Fruit fly (Drosophila melanogaster) whole organism, embryonic: ENCODE measurements around the gene Hrb98DE.

Source experiments
- Ada2b ChIP-seq: fragments of 200-800 bp; sonication (Bioruptor generic); IDR thresholded peaks from 2 replicates; pipeline ENCODE4 v1.3.6; 2022; ENCODE audit warnings: missing biosample characterization, missing genetic modification characterization
- Bdp1 ChIP-seq: fragments of 200-800 bp; sonication (Bioruptor generic); optimal IDR thresholded peaks from 3 replicates; lab custom pipeline; 2016; ENCODE audit warnings: missing biosample characterization, missing genetic modification characterization
- Bgb ChIP-seq: fragments of 200-800 bp; sonication (Bioruptor generic); IDR thresholded peaks from 2 replicates; pipeline ENCODE4 v1.3.6; 2022; ENCODE audit warnings: missing biosample characterization, missing genetic modification characterization; ENCODE audit not compliant: partially characterized antibody
- CG11093 ChIP-seq: fragments of 200-800 bp; sonication (Bioruptor generic); IDR thresholded peaks from 3 replicates; pipeline ENCODE4 v1.3.6; 2022; ENCODE audit warnings: missing biosample characterization, missing genetic modification characterization
- CG11398 ChIP-seq: fragments of 200-800 bp; sonication (Bioruptor generic); optimal IDR thresholded peaks from 2 replicates; lab custom pipeline; 2016; ENCODE audit warnings: missing biosample characterization, missing genetic modification characterization
- CG11456 ChIP-seq: fragments of 200-800 bp; sonication (Bioruptor generic); IDR thresholded peaks from 3 replicates; pipeline ENCODE4 v1.3.6; 2022; ENCODE audit warnings: missing biosample characterization, missing genetic modification characterization
- CG12219 ChIP-seq: fragments of 200-800 bp; sonication (Bioruptor generic); optimal IDR thresholded peaks from 3 replicates; lab custom pipeline; 2018; ENCODE audit warnings: missing biosample characterization, mild to moderate bottlenecking, missing genetic modification characterization
- CG13296 ChIP-seq: fragments of 200-800 bp; sonication (Bioruptor generic); optimal IDR thresholded peaks from 3 replicates; lab custom pipeline; 2018; ENCODE audit warnings: missing biosample characterization, mild to moderate bottlenecking, missing genetic modification characterization
- CG18764 ChIP-seq: fragments of 200-800 bp; sonication (Bioruptor generic); optimal IDR thresholded peaks from 3 replicates; lab custom pipeline; 2016; ENCODE audit warnings: missing biosample characterization, missing genetic modification characterization
- CG2116 ChIP-seq: fragments of 200-800 bp; sonication (Bioruptor generic); optimal IDR thresholded peaks from 3 replicates; lab custom pipeline; 2018; ENCODE audit warnings: missing biosample characterization, mild to moderate bottlenecking, missing genetic modification characterization
- CG2199 ChIP-seq: fragments of 200-800 bp; sonication (Bioruptor generic); IDR thresholded peaks from 3 replicates; pipeline ENCODE4 v1.3.6; 2022; ENCODE audit warnings: missing biosample characterization, missing genetic modification characterization
- CG30403 ChIP-seq: fragments of 200-800 bp; sonication (Bioruptor generic); optimal IDR thresholded peaks from 3 replicates; lab custom pipeline; 2016; ENCODE audit warnings: missing biosample characterization, missing genetic modification characterization
- CG30431 ChIP-seq: fragments of 200-800 bp; sonication (Bioruptor generic); optimal IDR thresholded peaks from 2 replicates; lab custom pipeline; 2017; ENCODE audit warnings: missing biosample characterization, missing genetic modification characterization
- CG31388 ChIP-seq: fragments of 200-800 bp; sonication (Bioruptor generic); optimal IDR thresholded peaks from 2 replicates; lab custom pipeline; 2016; ENCODE audit warnings: missing biosample characterization, missing genetic modification characterization
- CG32767 ChIP-seq: fragments of 200-800 bp; sonication (Bioruptor generic); IDR thresholded peaks from 2 replicates; pipeline ENCODE4 v1.3.6; 2022; ENCODE audit warnings: missing biosample characterization, missing genetic modification characterization
- CG32772 ChIP-seq: fragments of 200-800 bp; sonication (Bioruptor generic); IDR thresholded peaks from 2 replicates; pipeline ENCODE4 v1.3.6; 2022; ENCODE audit warnings: missing biosample characterization, missing genetic modification characterization
- CG42726 ChIP-seq: fragments of 200-800 bp; sonication (Bioruptor generic); IDR thresholded peaks from 2 replicates; pipeline ENCODE4 v1.3.6; 2022; ENCODE audit warnings: missing biosample characterization, missing genetic modification characterization; ENCODE audit not compliant: partially characterized antibody
- CG4404 ChIP-seq: fragments of 200-800 bp; sonication (Bioruptor generic); IDR thresholded peaks from 2 replicates; pipeline ENCODE4 v1.3.6; 2022; ENCODE audit warnings: missing biosample characterization, missing genetic modification characterization
- CG7745 ChIP-seq: fragments of 200-800 bp; sonication (Bioruptor generic); optimal IDR thresholded peaks from 2 replicates; lab custom pipeline; 2018; ENCODE audit warnings: missing biosample characterization, mild to moderate bottlenecking, missing genetic modification characterization, moderate library complexity
- CG8359 ChIP-seq: fragments of 200-800 bp; sonication (Bioruptor generic); optimal IDR thresholded peaks from 2 replicates; lab custom pipeline; 2017; ENCODE audit warnings: missing biosample characterization, mild to moderate bottlenecking, missing genetic modification characterization, borderline replicate concordance
- CG9215 ChIP-seq: fragments of 200-800 bp; sonication (Bioruptor generic); IDR thresholded peaks from 2 replicates; pipeline ENCODE4 v1.3.6; 2022; ENCODE audit warnings: missing biosample characterization, missing genetic modification characterization
- D ChIP-seq, 2 experiments: fragments of 200-800 bp in 1 of 2; fragments of >200 bp in 1 of 2; sonication (Bioruptor generic) in 1 of 2; optimal IDR thresholded peaks; 2 replicates in 1 of 2; 3 replicates in 1 of 2; lab custom pipeline; 2017; ENCODE audit warnings: mild to moderate bottlenecking in 1 of 2, missing biosample characterization in 1 of 2, missing genetic modification characterization in 1 of 2, missing genetic modification reagents in 1 of 2
- Doc2 ChIP-seq: fragments of 200-800 bp; sonication (Bioruptor generic); IDR thresholded peaks from 2 replicates; pipeline ENCODE4 v1.3.6; 2022; ENCODE audit warnings: missing biosample characterization, missing genetic modification characterization
- Ets97D ChIP-seq: fragments of 200-800 bp; sonication (Bioruptor generic); optimal IDR thresholded peaks from 3 replicates; lab custom pipeline; 2016; ENCODE audit warnings: missing biosample characterization, missing genetic modification characterization
- GATAe ChIP-seq: fragments of 200-800 bp; sonication (Bioruptor generic); conservative IDR thresholded peaks from 2 replicates; pipeline ENCODE4 v1.3.6; 2022; ENCODE audit warnings: missing biosample characterization, missing genetic modification characterization
- HLH4C ChIP-seq: fragments of 200-800 bp; sonication (Bioruptor generic); IDR thresholded peaks from 3 replicates; pipeline ENCODE4 v1.3.6; 2022; ENCODE audit warnings: missing biosample characterization, missing genetic modification characterization; ENCODE audit not compliant: partially characterized antibody
- Lim3 ChIP-seq: fragments of 200-800 bp; sonication (Bioruptor generic); IDR thresholded peaks from 2 replicates; pipeline ENCODE4 v1.3.6; 2022; ENCODE audit warnings: missing biosample characterization, missing genetic modification characterization
- MESR4 ChIP-seq: fragments of 200-800 bp; sonication (Bioruptor generic); optimal IDR thresholded peaks from 2 replicates; lab custom pipeline; 2018; ENCODE audit warnings: missing biosample characterization, mild to moderate bottlenecking, missing genetic modification characterization, moderate library complexity
- MTF-1 ChIP-seq: fragments of 200-800 bp; sonication (Bioruptor generic); optimal IDR thresholded peaks from 2 replicates; lab custom pipeline; 2018; ENCODE audit warnings: missing biosample characterization, mild to moderate bottlenecking, missing genetic modification characterization, borderline replicate concordance
- Meics ChIP-seq: fragments of 200-800 bp; sonication (Bioruptor generic); optimal IDR thresholded peaks from 2 replicates; lab custom pipeline; 2017; ENCODE audit warnings: missing biosample characterization, mild to moderate bottlenecking, missing genetic modification characterization
- Mes4 ChIP-seq: fragments of 200-800 bp; sonication (Bioruptor generic); optimal IDR thresholded peaks from 2 replicates; lab custom pipeline; 2016; ENCODE audit warnings: missing biosample characterization, missing genetic modification characterization
- PHDP ChIP-seq: fragments of 200-800 bp; sonication (Bioruptor generic); optimal IDR thresholded peaks from 3 replicates; lab custom pipeline; 2018; ENCODE audit warnings: missing biosample characterization, mild to moderate bottlenecking, missing genetic modification characterization, moderate library complexity
- Ssrp ChIP-seq: fragments of 200-800 bp; sonication (Bioruptor generic); optimal IDR thresholded peaks from 2 replicates; lab custom pipeline; 2018; ENCODE audit warnings: missing biosample characterization, mild to moderate bottlenecking, missing genetic modification characterization, moderate library complexity
- Taf1 ChIP-seq: fragments of 200-800 bp; sonication (Bioruptor generic); IDR thresholded peaks from 2 replicates; pipeline ENCODE4 v1.3.6; 2022; ENCODE audit warnings: missing biosample characterization, missing genetic modification characterization
- Vsx1 ChIP-seq: fragments of 200-800 bp; sonication (Bioruptor generic); optimal IDR thresholded peaks from 2 replicates; lab custom pipeline; 2017; ENCODE audit warnings: missing biosample characterization, mild to moderate bottlenecking, missing genetic modification characterization, missing genetic modification reagents
- chif ChIP-seq, 2 experiments: fragments of 200-800 bp; sonication (Bioruptor generic); optimal IDR thresholded peaks; 3 replicates each; lab custom pipeline; 2016; ENCODE audit warnings: missing biosample characterization in 2 of 2, missing genetic modification characterization in 2 of 2
- dimm ChIP-seq: fragments of 200-800 bp; sonication (Bioruptor generic); IDR thresholded peaks from 2 replicates; pipeline ENCODE4 v1.3.6; 2022; ENCODE audit warnings: missing biosample characterization, missing genetic modification characterization
- dmrt11E ChIP-seq: fragments of 200-800 bp; sonication (Bioruptor generic); optimal IDR thresholded peaks from 3 replicates; lab custom pipeline; 2018; ENCODE audit warnings: missing biosample characterization, mild to moderate bottlenecking, missing genetic modification characterization, moderate library complexity
- en ChIP-seq: fragments of 200-800 bp; sonication (Bioruptor generic); optimal IDR thresholded peaks from 2 replicates; lab custom pipeline; 2016; ENCODE audit warnings: missing biosample characterization, missing genetic modification characterization
- gcm ChIP-seq: fragments of 200-800 bp; sonication (Bioruptor generic); optimal IDR thresholded peaks from 2 replicates; lab custom pipeline; 2019; ENCODE audit warnings: missing biosample characterization, mild to moderate bottlenecking, missing genetic modification characterization, moderate library complexity
- gcm2 ChIP-seq: fragments of 200-800 bp; sonication (Bioruptor generic); optimal IDR thresholded peaks from 2 replicates; lab custom pipeline; 2016; ENCODE audit warnings: missing biosample characterization, missing genetic modification characterization
- gsb-n ChIP-seq: fragments of 200-800 bp; sonication (Bioruptor generic); optimal IDR thresholded peaks from 3 replicates; lab custom pipeline; 2018; ENCODE audit warnings: missing biosample characterization, mild to moderate bottlenecking, missing genetic modification characterization
- kni ChIP-seq: fragments of 200-800 bp; sonication (Bioruptor generic); optimal IDR thresholded peaks from 3 replicates; lab custom pipeline; 2017; ENCODE audit warnings: mild to moderate bottlenecking, missing biosample characterization, missing genetic modification reagents, missing genetic modification characterization
- oc ChIP-seq: fragments of 200-800 bp; sonication (Bioruptor generic); optimal IDR thresholded peaks from 2 replicates; lab custom pipeline; 2018; ENCODE audit warnings: missing biosample characterization, mild to moderate bottlenecking, missing genetic modification characterization, moderate library complexity
- p53 ChIP-seq: fragments of 200-800 bp; sonication (Bioruptor generic); optimal IDR thresholded peaks from 2 replicates; lab custom pipeline; 2016; ENCODE audit warnings: missing biosample characterization, missing genetic modification characterization
- pho ChIP-seq: fragments of 200-800 bp; sonication (Bioruptor generic); optimal IDR thresholded peaks from 2 replicates; lab custom pipeline; 2016; ENCODE audit warnings: missing biosample characterization, missing genetic modification characterization
- ranshi ChIP-seq: fragments of 200-800 bp; sonication (Bioruptor generic); IDR thresholded peaks from 2 replicates; pipeline ENCODE4 v1.3.6; 2022; ENCODE audit warnings: missing biosample characterization, missing genetic modification characterization
- salm ChIP-seq: fragments of 200-800 bp; sonication (Bioruptor generic); optimal IDR thresholded peaks from 2 replicates; lab custom pipeline; 2018; ENCODE audit warnings: missing biosample characterization, mild to moderate bottlenecking, missing genetic modification characterization
- stwl ChIP-seq: fragments of 200-800 bp; sonication (Bioruptor generic); optimal IDR thresholded peaks from 3 replicates; lab custom pipeline; 2018; ENCODE audit warnings: missing biosample characterization, mild to moderate bottlenecking, missing genetic modification characterization, moderate library complexity
- tll ChIP-seq, 2 experiments: fragments of 200-800 bp in 1 of 2; fragments of >200 bp in 1 of 2; sonication (Bioruptor generic) in 1 of 2; optimal IDR thresholded peaks; 2 replicates each; lab custom pipeline; 2017 to 2019; ENCODE audit warnings: missing biosample characterization in 2 of 2, missing genetic modification characterization in 2 of 2, mild to moderate bottlenecking in 1 of 2, moderate library complexity in 1 of 2
- zfh2 ChIP-seq: fragments of 200-800 bp; sonication (Bioruptor generic); optimal IDR thresholded peaks from 2 replicates; lab custom pipeline; 2016; ENCODE audit warnings: missing biosample characterization, missing genetic modification characterization

Hrb98DE gene

dm6 chr3R:28586943-28587342 is 12.7 kb upstream of the Hrb98DE start (continued):
- no peak for TF ChIP-seq CG30403 (GFP tag; lab: Kevin White, UChicago)
- TF ChIP-seq CG32767 (GFP tag; lab: Robert Waterston, UW), result no peak
- TF ChIP-seq MTF-1 (GFP tag; lab: Kevin White, UChicago), result no peak
- no peak for TF ChIP-seq stwl
- TF ChIP-seq gcm2 (GFP tag; lab: Kevin White, UChicago), result no peak
- TF ChIP-seq kni (GFP tag; lab: Kevin White, UChicago), result no peak
- no peak for TF ChIP-seq Doc2
- TF ChIP-seq CG4404, result no peak
- no peak for TF ChIP-seq CG7745 (tag; lab: Kevin White, UChicago)
- TF ChIP-seq Ets97D (GFP tag; lab: Kevin White, UChicago), result no peak
- TF ChIP-seq CG11093, result no peak
- TF ChIP-seq Meics, result peak; percentile 22
- no peak for TF ChIP-seq Ssrp (tag; lab: Kevin White, UChicago)
- TF ChIP-seq Bgb (GFP tag; lab: Robert Waterston, UW), result no peak
- TF ChIP-seq HLH4C (GFP tag; lab: Robert Waterston, UW), result no peak
- TF ChIP-seq CG2116, result no peak
- no peak for TF ChIP-seq Mes4 (GFP tag; lab: Kevin White, UChicago)
- peak; percentile 12 for TF ChIP-seq CG12219 (GFP tag; lab: Kevin White, UChicago)
- peak; percentile 19 for TF ChIP-seq gsb-n (tag; lab: Kevin White, UChicago)
- TF ChIP-seq Taf1 (GFP tag; lab: Robert Waterston, UW), result no peak
- TF ChIP-seq CG13296 (GFP tag; lab: Kevin White, UChicago), result peak; percentile 26
- no peak for TF ChIP-seq gcm (GFP tag; lab: Kevin White, UChicago)
- TF ChIP-seq ranshi (GFP tag; lab: Robert Waterston, UW), result 0 out of 2 replicates have a peak, but pooled peaks have one; percentile 15
- no peak for TF ChIP-seq MESR4
- TF ChIP-seq tll (GFP tag; optimal IDR thresholded peaks at IDR 0.05; lab: Kevin White, UChicago), result no peak
- no peak for TF ChIP-seq dimm (GFP tag; lab: Robert Waterston, UW)
- TF ChIP-seq Lim3 (GFP tag; lab: Robert Waterston, UW), result no peak
- TF ChIP-seq CG8359 (GFP tag; lab: Kevin White, UChicago), result no peak
- TF ChIP-seq CG30431 (GFP tag; lab: Kevin White, UChicago), result no peak
- no peak for TF ChIP-seq p53 (GFP tag; lab: Kevin White, UChicago)
- TF ChIP-seq CG11456 (GFP tag; lab: Robert Waterston, UW), result no peak
- TF ChIP-seq D (optimal IDR thresholded peaks at IDR 0.05; lab: Kevin White, UChicago), result no peak
- no peak for TF ChIP-seq D (GFP tag; optimal IDR thresholded peaks at IDR 0.05; lab: Kevin White, UChicago)
- no peak for TF ChIP-seq CG32772
- TF ChIP-seq PHDP, result peak; percentile 33
- peak; percentile 20 for TF ChIP-seq CG18764 (GFP tag; lab: Kevin White, UChicago)
- no peak for TF ChIP-seq salm (tag; lab: Kevin White, UChicago)
- TF ChIP-seq zfh2 (GFP tag; lab: Kevin White, UChicago), result no peak
- TF ChIP-seq GATAe (GFP tag; lab: Robert Waterston, UW), result no peak
- no peak for TF ChIP-seq Bdp1 (GFP tag; lab: Kevin White, UChicago)
- peak; percentile 70 for TF ChIP-seq dmrt11E (tag; lab: Kevin White, UChicago)
- TF ChIP-seq CG11398 (GFP tag; lab: Kevin White, UChicago), result no peak
- no peak for TF ChIP-seq Ada2b (GFP tag; lab: Robert Waterston, UW)
- no peak for TF ChIP-seq pho (GFP tag; lab: Kevin White, UChicago)
- no peak for TF ChIP-seq CG42726
- no peak for TF ChIP-seq en (GFP tag; lab: Kevin White, UChicago)
- TF ChIP-seq chif (GFP tag; optimal IDR thresholded peaks at IDR 0.05; lab: Kevin White, UChicago), result peak in 1 of 2 experiments; percentile 11
- peak; percentile 62 for TF ChIP-seq Vsx1 (GFP tag; lab: Kevin White, UChicago)
- TF ChIP-seq oc (tag; lab: Kevin White, UChicago), result no peak
- no peak for TF ChIP-seq CG31388
- TF ChIP-seq CG9215 (GFP tag; lab: Robert Waterston, UW), result no peak
- no peak for TF ChIP-seq CG2199 (GFP tag; lab: Robert Waterston, UW)
